Fruit fly (Drosophila melanogaster): ENCODE measurements around the gene CG17544.

CG17544 gene

DNA sequence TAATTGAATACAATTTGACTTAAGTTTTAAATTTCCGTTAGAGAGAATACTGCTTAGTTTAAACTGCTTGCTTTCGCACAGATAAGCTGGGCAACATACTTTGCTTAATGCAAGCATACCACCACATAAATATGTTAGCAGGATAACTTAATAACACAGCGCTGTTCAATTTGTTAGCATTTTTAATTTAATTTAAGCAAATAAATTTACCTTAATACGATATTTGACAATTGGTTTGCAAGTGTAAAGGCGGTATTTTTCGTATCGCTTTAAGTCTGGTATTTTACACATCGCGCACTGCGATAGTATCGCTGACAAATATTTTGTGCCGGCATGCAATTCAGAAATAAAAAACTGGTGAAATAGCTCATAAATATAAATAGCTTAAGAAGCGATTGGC is 32.0 kb upstream of the CG17544 start, which contains the start of gene RtcB (continued):
- TF ChIP-seq amos (GFP tag; IDR thresholded peaks at IDR 0.05; ENCODE audit: partially characterized antibody), result peak; percentile 95
- TF ChIP-seq dmrt11E (tag; optimal IDR thresholded peaks at IDR 0.05), result no peak
- no peak for TF ChIP-seq caup (GFP tag; optimal IDR thresholded peaks at IDR 0.05; ENCODE audit: severe bottlenecking)
- TF ChIP-seq trem (tag; optimal IDR thresholded peaks at IDR 0.05), result peak; percentile 60
- TF ChIP-seq CG6654 (GFP tag; optimal IDR thresholded peaks at IDR 0.05), result no peak
- TF ChIP-seq CG12391 (tag; optimal IDR thresholded peaks at IDR 0.05), result peak; percentile 19
- peak; percentile 97 for TF ChIP-seq BEAF-32 (GFP tag; optimal IDR thresholded peaks at IDR 0.05)
- TF ChIP-seq BtbVII (GFP tag; optimal IDR thresholded peaks at IDR 0.05), result no peak
- peak; percentile 62 for TF ChIP-seq row (GFP tag; IDR thresholded peaks at IDR 0.05)
- TF ChIP-seq CG9932 (GFP tag; IDR thresholded peaks at IDR 0.05), result peak; percentile 46; the same call in 1 of the 2 replicates
- no peak for TF ChIP-seq ATbp (GFP tag; optimal IDR thresholded peaks at IDR 0.05)
- no peak for TF ChIP-seq ERR (GFP tag; optimal IDR thresholded peaks at IDR 0.05)
- no peak for TF ChIP-seq B-H1 (GFP tag; IDR thresholded peaks at IDR 0.05)
- peak; percentile 86 for TF ChIP-seq nerfin-2 (GFP tag; IDR thresholded peaks at IDR 0.05; ENCODE audit: partially characterized antibody)
- TF ChIP-seq sima (GFP tag; optimal IDR thresholded peaks at IDR 0.05), result no peak
- TF ChIP-seq Hand (GFP tag; optimal IDR thresholded peaks at IDR 0.05), result no peak
- TF ChIP-seq CoRest (tag; optimal IDR thresholded peaks at IDR 0.05), result peak; percentile 71
- no peak for TF ChIP-seq her (GFP tag; optimal IDR thresholded peaks at IDR 0.05)
- TF ChIP-seq CG10274 (GFP tag; optimal IDR thresholded peaks at IDR 0.05), result no peak

- TF ChIP-seq CG7357 (GFP tag; IDR thresholded peaks at IDR 0.05) (no peak), E2f2 (GFP tag; IDR thresholded peaks at IDR 0.05) (no peak), CG12071 (GFP tag; optimal IDR thresholded peaks at IDR 0.05) (no peak), sug (tag; optimal IDR thresholded peaks at IDR 0.05) (no peak), fd3F (GFP tag; optimal IDR thresholded peaks at IDR 0.05) (no peak), CG13424 (tag; optimal IDR thresholded peaks at IDR 0.05) (no peak), CG3847 (GFP tag; IDR thresholded peaks at IDR 0.05) (no peak), Optix (GFP tag; IDR thresholded peaks at IDR 0.05) (0 out of 3 replicates have a peak, but pooled peaks have one; percentile 16), luna (GFP tag; optimal IDR thresholded peaks at IDR 0.05) (no peak), dysf (GFP tag; IDR thresholded peaks at IDR 0.05) (0 out of 3 replicates have a peak, but pooled peaks have one; percentile 19), CG1233 (GFP tag; optimal IDR thresholded peaks at IDR 0.05) (no peak), CG12299 (tag; optimal IDR thresholded peaks at IDR 0.05) (no peak), HLH4C (GFP tag; IDR thresholded peaks at IDR 0.05; ENCODE audit: partially characterized antibody) (no peak), amos (GFP tag; IDR thresholded peaks at IDR 0.05; ENCODE audit: partially characterized antibody) (no peak), NC2β (GFP tag; optimal IDR thresholded peaks at IDR 0.05) (no peak), grn (GFP tag; optimal IDR thresholded peaks at IDR 0.05) (peak; percentile 93), Awh (GFP tag; IDR thresholded peaks at IDR 0.05) (no peak), dan (GFP tag; IDR thresholded peaks at IDR 0.05) (no peak), CG6683 (GFP tag; optimal IDR thresholded peaks at IDR 0.05) (no peak), pnt (GFP tag; optimal IDR thresholded peaks at IDR 0.05) (no peak), CG6791 (GFP tag; IDR thresholded peaks at IDR 0.05; ENCODE audit: partially characterized antibody) (no peak), ash1 (GFP tag; optimal IDR thresholded peaks at IDR 0.05) (no peak), HLH54F (GFP tag; optimal IDR thresholded peaks at IDR 0.05) (no peak)
These were observed 31.4 kb upstream of the CG17544 start for dm6 chr2L:19429731-19430130.
